Worm (Caenorhabditis elegans) whole organism, L2 larva: ENCODE measurements around the gene T26C5.4.

Source experiments
- R02D3.7 ChIP-seq: fragments of 150-350 bp; optimal IDR thresholded peaks from 2 replicates; lab custom pipeline; 2014; ENCODE audit warnings: missing biosample characterization, missing genetic modification characterization
- elt-3 ChIP-seq: sonication (generic microtip); optimal IDR thresholded peaks from 2 replicates; lab custom pipeline; 2017; ENCODE audit warnings: missing biosample characterization, missing genetic modification characterization
- fos-1 ChIP-seq: fragments of 150-350 bp; optimal IDR thresholded peaks from 2 replicates; lab custom pipeline; 2014; ENCODE audit warnings: missing biosample characterization, missing genetic modification characterization
- lin-13 ChIP-seq: fragments of 150-350 bp; optimal IDR thresholded peaks from 2 replicates; lab custom pipeline; 2014; ENCODE audit warnings: missing biosample characterization, missing genetic modification reagents, missing genetic modification characterization
- mbf-1 ChIP-seq: sonication (generic microtip); optimal IDR thresholded peaks from 2 replicates; lab custom pipeline; 2017; ENCODE audit warnings: missing biosample characterization, missing genetic modification characterization
- nhr-23 ChIP-seq: fragments of 150-350 bp; optimal IDR thresholded peaks from 2 replicates; lab custom pipeline; 2014; ENCODE audit warnings: missing biosample characterization, missing genetic modification reagents, missing genetic modification characterization
- nhr-25 ChIP-seq: fragments of 150-350 bp; sonication (generic microtip); optimal IDR thresholded peaks from 3 replicates; lab custom pipeline; 2014; ENCODE audit warnings: missing biosample characterization, missing genetic modification characterization
- unc-62 ChIP-seq: fragments of 150-350 bp; optimal IDR thresholded peaks from 2 replicates; lab custom pipeline; 2014; ENCODE audit warnings: missing biosample characterization, missing genetic modification reagents, missing genetic modification characterization

DNA sequence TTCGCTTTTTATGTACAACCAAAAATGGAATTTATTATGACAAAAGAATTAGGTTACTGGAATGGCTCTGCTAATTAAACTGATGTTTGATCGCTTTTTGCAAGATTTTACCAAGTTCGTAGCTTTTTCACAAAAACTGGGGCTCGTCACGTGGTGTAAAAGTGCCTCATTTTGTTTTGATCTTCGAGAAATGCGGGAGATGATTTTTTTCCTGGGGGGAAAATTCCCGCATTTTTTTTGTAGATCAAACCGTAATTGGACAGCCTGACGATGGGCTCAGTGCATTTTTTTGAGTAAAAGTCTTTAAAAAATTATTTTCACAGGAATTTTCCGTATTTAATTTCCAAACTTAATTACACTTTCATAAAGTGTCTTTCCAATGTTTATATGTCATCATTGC lies 38.8 kb upstream of the T26C5.4 start:
- TF ChIP-seq fos-1 = no peak
- TF ChIP-seq elt-3 = no peak
- no peak for TF ChIP-seq R02D3.7 (tag; lab: Kevin White, UChicago)
- no peak for TF ChIP-seq lin-13 (GFP tag; lab: Kevin White, UChicago)
- no peak for TF ChIP-seq mbf-1 (tag; lab: Kevin White, UChicago)
- no peak for TF ChIP-seq unc-62 (GFP tag; lab: Kevin White, UChicago)
- TF ChIP-seq nhr-23 = no peak
- TF ChIP-seq nhr-25 = no peak
